Worm (Caenorhabditis elegans) whole organism, midembryonic: Measurements from ENCODE around the gene R04F11.5.

ENCODE experiments used
- T22C8.4 ChIP-seq: fragments of 200-800 bp; sonication (Bioruptor generic); IDR thresholded peaks from 2 replicates; pipeline ENCODE4 v1.3.6; 2022; ENCODE audit warnings: missing genetic modification characterization, missing compliant biosample characterization
- cog-1 ChIP-seq: sonication (generic microtip); optimal IDR thresholded peaks from 2 replicates; lab custom pipeline; 2016; ENCODE audit warnings: missing genetic modification characterization, missing compliant biosample characterization
- flt-1 ChIP-seq: fragments of 200-800 bp; sonication (Bioruptor generic); IDR thresholded peaks from 2 replicates; pipeline ENCODE4 v1.3.6; 2022; ENCODE audit warnings: missing genetic modification characterization, missing compliant biosample characterization
- klf-2 ChIP-seq: fragments of 200-800 bp; sonication (Bioruptor generic); conservative IDR thresholded peaks from 2 replicates; pipeline ENCODE4 v1.3.6; 2022; ENCODE audit warnings: missing genetic modification reagents, missing genetic modification characterization, missing compliant biosample characterization
- med-1 ChIP-seq: sonication (generic microtip); optimal IDR thresholded peaks from 2 replicates; lab custom pipeline; 2017; ENCODE audit warnings: missing genetic modification characterization, mild to moderate bottlenecking, missing compliant biosample characterization, antibody characterized with exemption, missing genetic modification reagents; ENCODE audit not compliant: insufficient read depth
- ref-1 ChIP-seq: fragments of 200-800 bp; sonication (Bioruptor generic); conservative IDR thresholded peaks from 2 replicates; pipeline ENCODE4 v1.3.6; 2022; ENCODE audit warnings: missing genetic modification reagents, missing genetic modification characterization, missing compliant biosample characterization
- tab-1 ChIP-seq: fragments of 200-800 bp; sonication (Bioruptor generic); IDR thresholded peaks from 2 replicates; pipeline ENCODE4 v1.3.6; 2022; ENCODE audit warnings: missing genetic modification characterization, missing compliant biosample characterization
- ztf-23 ChIP-seq: fragments of 200-800 bp; sonication (Bioruptor generic); IDR thresholded peaks from 2 replicates; pipeline ENCODE4 v1.3.6; 2022; ENCODE audit warnings: missing genetic modification reagents, missing genetic modification characterization, missing compliant biosample characterization
- ztf-29 ChIP-seq: fragments of 200-800 bp; sonication (Bioruptor generic); IDR thresholded peaks from 2 replicates; pipeline ENCODE4 v1.3.6; 2022; ENCODE audit warnings: missing genetic modification reagents, missing genetic modification characterization, missing compliant biosample characterization

- TF ChIP-seq cog-1 (peak; percentile 79), med-1 (GFP tag; lab: Kevin White, UChicago) (peak; percentile 49), T22C8.4 (GFP tag; lab: Robert Waterston, UW) (no peak), klf-2 (GFP tag; lab: Robert Waterston, UW) (0 out of 2 replicates have a peak, but pooled peaks have one; percentile 48), ztf-23 (GFP tag; lab: Robert Waterston, UW) (peak; percentile 83), tab-1 (GFP tag; lab: Robert Waterston, UW) (peak; percentile 67; the same call in 1 of the 2 replicates), flt-1 (GFP tag; lab: Robert Waterston, UW) (peak; percentile 87), ref-1 (GFP tag; lab: Robert Waterston, UW) (no peak), ztf-29 (GFP tag; lab: Robert Waterston, UW) (0 out of 2 replicates have a peak, but pooled peaks have one; percentile 19)
Measured at ce11 chrV:12291587-12291986, 26.2 kb downstream of the R04F11.5 start, which contains the start of the genes srpa-68 and srh-16.
